Fruit fly (Drosophila melanogaster) whole organism, prepupa: Measurements from ENCODE around the gene CG15461.
"Not testable (repeated sequence)": the region's sequence is repeated elsewhere in the genome, so short reads cannot be mapped to it uniquely, and the experiment has no call there.

Experiments used
- CG11762 ChIP-seq: fragments of 200-800 bp; sonication (Bioruptor generic); optimal IDR thresholded peaks from 3 replicates; lab custom pipeline; 2016; ENCODE audit warnings: missing biosample characterization, missing genetic modification characterization; ENCODE audit not compliant: insufficient read depth
- Hr4 ChIP-seq: fragments of 200-800 bp; sonication (Bioruptor generic); optimal IDR thresholded peaks from 3 replicates; lab custom pipeline; 2016; ENCODE audit warnings: missing biosample characterization, missing genetic modification characterization

dm6 chrX:20527331-20527730 is 41.4 kb downstream of the CG15461 start, which contains the start of gene CG42579:
- not testable (repeated sequence) for TF ChIP-seq Hr4, CG11762
